Fruit fly (Drosophila melanogaster) whole organism, adult: ENCODE data around the gene Grip71.

ENCODE experiments used
- CG12768 ChIP-seq: fragments of 200-800 bp; sonication (Bioruptor generic); optimal IDR thresholded peaks from 2 replicates; lab custom pipeline; 2017; ENCODE audit warnings: missing biosample characterization, missing genetic modification characterization, mild to moderate bottlenecking, moderate library complexity, missing genetic modification reagents
- CG1620 ChIP-seq: fragments of 200-800 bp; sonication (Bioruptor generic); optimal IDR thresholded peaks from 2 replicates; lab custom pipeline; 2016; ENCODE audit warnings: missing biosample characterization, missing genetic modification characterization
- CG33017 ChIP-seq: fragments of 200-800 bp; sonication (Bioruptor generic); optimal IDR thresholded peaks from 2 replicates; lab custom pipeline; 2018; ENCODE audit warnings: missing biosample characterization, mild to moderate bottlenecking, missing genetic modification characterization, moderate library complexity
- CG7045 ChIP-seq: fragments of 200-800 bp; sonication (Bioruptor generic); optimal IDR thresholded peaks from 2 replicates; lab custom pipeline; 2017; ENCODE audit warnings: missing biosample characterization, mild to moderate bottlenecking, missing genetic modification characterization
- Hr96 ChIP-seq: fragments of 200-800 bp; sonication (Bioruptor generic); optimal IDR thresholded peaks from 2 replicates; lab custom pipeline; 2016; ENCODE audit warnings: missing biosample characterization, missing genetic modification characterization
- Mnt ChIP-seq: fragments of 200-800 bp; sonication (Bioruptor generic); optimal IDR thresholded peaks from 2 replicates; lab custom pipeline; 2016; ENCODE audit warnings: missing biosample characterization, mild to moderate bottlenecking, missing genetic modification characterization
- cic ChIP-seq: fragments of 200-800 bp; sonication (Bioruptor generic); optimal IDR thresholded peaks from 2 replicates; lab custom pipeline; 2017; ENCODE audit warnings: missing biosample characterization, mild to moderate bottlenecking, missing genetic modification characterization, moderate library complexity
- cnc ChIP-seq, 2 experiments: fragments of >200 bp; optimal IDR thresholded peaks; 2 replicates each; lab custom pipeline; 2017
- kay ChIP-seq: fragments of 200-800 bp; sonication (Bioruptor generic); peaks from one replicate; lab custom pipeline; 2016; ENCODE audit warnings: missing biosample characterization, missing genetic modification characterization, borderline replicate concordance
- ovo ChIP-seq: fragments of 200-800 bp; sonication (Bioruptor generic); optimal IDR thresholded peaks from 2 replicates; lab custom pipeline; 2016; ENCODE audit warnings: missing biosample characterization, missing genetic modification characterization
- pad ChIP-seq: fragments of 200-800 bp; sonication (Bioruptor generic); optimal IDR thresholded peaks from 3 replicates; lab custom pipeline; 2017; ENCODE audit warnings: missing biosample characterization, missing genetic modification characterization, mild to moderate bottlenecking, moderate library complexity, missing genetic modification reagents
- tj ChIP-seq: fragments of 200-800 bp; sonication (Bioruptor generic); optimal IDR thresholded peaks from 3 replicates; lab custom pipeline; 2017; ENCODE audit warnings: missing biosample characterization, mild to moderate bottlenecking, missing genetic modification characterization, moderate library complexity

DNA sequence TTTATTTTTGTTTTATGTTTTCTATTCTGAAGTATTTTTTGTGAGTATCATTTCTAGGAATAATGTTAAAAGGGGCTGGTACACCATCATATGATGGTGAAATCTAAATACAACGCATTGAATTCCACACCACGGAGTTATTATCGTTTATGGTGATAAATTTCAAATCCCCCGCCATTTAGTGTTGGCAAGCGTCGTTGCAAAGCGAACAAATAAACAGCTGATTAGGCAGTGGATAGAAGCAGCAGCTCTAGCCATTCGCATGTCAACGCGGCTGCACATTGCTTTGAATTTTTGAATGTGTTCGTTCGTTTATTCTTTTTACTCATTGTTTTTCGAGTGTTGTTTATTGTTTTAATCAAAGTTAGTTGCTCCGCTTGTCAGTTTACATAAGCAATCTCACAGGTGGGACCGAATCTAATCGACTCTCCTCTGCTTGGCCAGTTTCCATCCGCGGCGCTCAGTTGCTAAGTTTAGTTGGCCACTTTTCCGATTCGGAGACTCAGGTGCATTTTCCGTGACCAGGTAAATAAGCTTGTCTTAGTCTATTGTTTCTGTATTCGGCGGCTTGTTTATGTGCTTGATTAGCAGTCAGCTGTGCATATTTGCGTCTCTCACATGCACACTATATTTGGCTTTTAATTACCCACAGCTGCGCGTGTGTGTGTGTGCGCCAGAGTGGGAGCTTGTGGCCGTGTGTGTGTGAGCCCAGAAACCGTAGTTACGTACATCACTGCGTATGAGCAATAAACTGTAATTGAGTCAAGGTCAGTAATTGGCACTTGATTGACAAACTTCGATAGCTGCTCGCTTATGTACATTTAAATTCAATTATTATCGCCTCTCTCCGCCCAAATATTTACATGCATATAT lies 31.5 kb upstream of the Grip71 start, which contains the start of the genes Mst36Fa and CG31751:
- peak; percentile 53 for TF ChIP-seq CG1620 (GFP tag; lab: Kevin White, UChicago)
- no peak for TF ChIP-seq Hr96 (GFP tag; lab: Kevin White, UChicago)
- peak; percentile 95 for TF ChIP-seq cic
- TF ChIP-seq pad (GFP tag; lab: Kevin White, UChicago) = peak; percentile 70
- peak; percentile 85 for TF ChIP-seq CG12768 (GFP tag; lab: Kevin White, UChicago)
- TF ChIP-seq kay (GFP tag; lab: Kevin White, UChicago) = no peak
- TF ChIP-seq ovo (GFP tag; lab: Kevin White, UChicago) = peak; percentile 3
- peak; percentile 73 for TF ChIP-seq Mnt (GFP tag; lab: Kevin White, UChicago)
- TF ChIP-seq CG33017 (tag; lab: Kevin White, UChicago) = peak; percentile 72
- no peak for TF ChIP-seq cnc (optimal IDR thresholded peaks at IDR 0.05; lab: Kevin White, UChicago)
- peak; percentile 58 for TF ChIP-seq CG7045 (GFP tag; lab: Kevin White, UChicago)
- TF ChIP-seq tj (GFP tag; lab: Kevin White, UChicago) = peak; percentile 42
